Fruit fly (Drosophila melanogaster) whole organism, embryonic: ENCODE results near the gene Or7a.

Experiments used
- Antp ChIP-seq: fragments of 200-800 bp; sonication (Bioruptor generic); optimal IDR thresholded peaks from 3 replicates; lab custom pipeline; 2016; ENCODE audit warnings: missing biosample characterization, missing genetic modification characterization
- Blimp-1 ChIP-seq: fragments of 200-800 bp; sonication (Bioruptor generic); optimal IDR thresholded peaks from 3 replicates; lab custom pipeline; 2018; ENCODE audit warnings: missing biosample characterization, missing genetic modification characterization, mild to moderate bottlenecking, moderate library complexity, missing genetic modification reagents
- CG10366 ChIP-seq: fragments of 200-800 bp; sonication (Bioruptor generic); IDR thresholded peaks from 2 replicates; pipeline ENCODE4 v1.3.6; 2022; ENCODE audit warnings: missing biosample characterization, missing genetic modification characterization
- CG10543 ChIP-seq: fragments of 200-800 bp; sonication (Bioruptor generic); optimal IDR thresholded peaks from 3 replicates; lab custom pipeline; 2017; ENCODE audit warnings: missing biosample characterization, mild to moderate bottlenecking, missing genetic modification characterization, moderate library complexity
- CG11695 ChIP-seq: fragments of 200-800 bp; sonication (Bioruptor generic); IDR thresholded peaks from 3 replicates; pipeline ENCODE4 v1.3.6; 2022; ENCODE audit warnings: missing biosample characterization, missing genetic modification characterization
- CG12769 ChIP-seq: fragments of 200-800 bp; sonication (Bioruptor generic); optimal IDR thresholded peaks from 2 replicates; lab custom pipeline; 2019; ENCODE audit warnings: missing biosample characterization, mild to moderate bottlenecking, missing genetic modification characterization, moderate library complexity
- CG13296 ChIP-seq: fragments of 200-800 bp; sonication (Bioruptor generic); optimal IDR thresholded peaks from 3 replicates; lab custom pipeline; 2018; ENCODE audit warnings: missing biosample characterization, mild to moderate bottlenecking, missing genetic modification characterization
- CG17385 ChIP-seq: fragments of 200-800 bp; sonication (Bioruptor generic); optimal IDR thresholded peaks from 3 replicates; lab custom pipeline; 2018; ENCODE audit warnings: missing biosample characterization, mild to moderate bottlenecking, missing genetic modification characterization
- CG2678 ChIP-seq: fragments of 200-800 bp; sonication (Bioruptor generic); optimal IDR thresholded peaks from 3 replicates; lab custom pipeline; 2019; ENCODE audit warnings: missing biosample characterization, mild to moderate bottlenecking, missing genetic modification characterization, moderate library complexity
- CG31441 ChIP-seq: fragments of 200-800 bp; sonication (Bioruptor generic); IDR thresholded peaks from 2 replicates; pipeline ENCODE4 v1.3.6; 2022; ENCODE audit warnings: missing biosample characterization, missing genetic modification characterization
- CG34422 ChIP-seq: fragments of 200-800 bp; sonication (Bioruptor generic); IDR thresholded peaks from 3 replicates; pipeline ENCODE4 v1.3.6; 2022; ENCODE audit warnings: missing biosample characterization, missing genetic modification characterization
- CG6175 ChIP-seq: fragments of 200-800 bp; sonication (Bioruptor generic); IDR thresholded peaks from 3 replicates; pipeline ENCODE4 v1.3.6; 2022; ENCODE audit warnings: missing biosample characterization, missing genetic modification characterization
- CG6689 ChIP-seq: fragments of 200-800 bp; sonication (Bioruptor generic); IDR thresholded peaks from 2 replicates; pipeline ENCODE4 v1.3.6; 2022; ENCODE audit warnings: missing biosample characterization, missing genetic modification characterization
- CG7839 ChIP-seq: fragments of 200-800 bp; sonication (Bioruptor generic); optimal IDR thresholded peaks from 3 replicates; lab custom pipeline; 2018; ENCODE audit warnings: missing biosample characterization, mild to moderate bottlenecking, missing genetic modification characterization, moderate library complexity
- CG9817 ChIP-seq: fragments of 200-800 bp; sonication (Bioruptor generic); optimal IDR thresholded peaks from 2 replicates; lab custom pipeline; 2018; ENCODE audit warnings: missing biosample characterization, mild to moderate bottlenecking, missing genetic modification characterization, moderate library complexity
- CoRest ChIP-seq: fragments of 200-800 bp; sonication (Bioruptor generic); optimal IDR thresholded peaks from 3 replicates; lab custom pipeline; 2018; ENCODE audit warnings: missing biosample characterization, mild to moderate bottlenecking, missing genetic modification characterization, moderate library complexity
- D19A ChIP-seq: fragments of 200-800 bp; optimal IDR thresholded peaks from 3 replicates; lab custom pipeline; 2019; ENCODE audit warnings: missing biosample characterization, mild to moderate bottlenecking, missing genetic modification characterization, moderate library complexity
- Drgx ChIP-seq: fragments of 200-800 bp; sonication (Bioruptor generic); IDR thresholded peaks from 2 replicates; pipeline ENCODE4 v1.3.6; 2022; ENCODE audit warnings: missing biosample characterization, missing genetic modification characterization
- Elba2 ChIP-seq: fragments of 200-800 bp; sonication (Bioruptor generic); optimal IDR thresholded peaks from 3 replicates; lab custom pipeline; 2016; ENCODE audit warnings: missing biosample characterization, missing genetic modification characterization
- HLHmδ ChIP-seq: fragments of 200-800 bp; sonication (Bioruptor generic); optimal IDR thresholded peaks from 2 replicates; lab custom pipeline; 2018; ENCODE audit warnings: missing biosample characterization, mild to moderate bottlenecking, missing genetic modification characterization, moderate library complexity
- HmgD ChIP-seq: fragments of 200-800 bp; sonication (Bioruptor generic); optimal IDR thresholded peaks from 3 replicates; lab custom pipeline; 2016; ENCODE audit warnings: missing biosample characterization, missing genetic modification characterization
- Hsf ChIP-seq: fragments of 200-800 bp; sonication (Bioruptor generic); optimal IDR thresholded peaks from 3 replicates; lab custom pipeline; 2016; ENCODE audit warnings: missing biosample characterization, missing genetic modification characterization
- Med ChIP-seq: fragments of 200-800 bp; sonication (Bioruptor generic); peaks from one replicate; lab custom pipeline; 2016; ENCODE audit warnings: missing biosample characterization, missing genetic modification characterization, mild to moderate bottlenecking, inconsistent platforms, moderate library complexity
- Meics ChIP-seq: fragments of 200-800 bp; sonication (Bioruptor generic); optimal IDR thresholded peaks from 2 replicates; lab custom pipeline; 2017; ENCODE audit warnings: missing biosample characterization, mild to moderate bottlenecking, missing genetic modification characterization
- Nf-YC ChIP-seq: fragments of 200-800 bp; optimal IDR thresholded peaks from 3 replicates; lab custom pipeline; 2019; ENCODE audit warnings: missing biosample characterization, mild to moderate bottlenecking, missing genetic modification characterization, moderate library complexity
- Pdp1 ChIP-seq, 2 experiments: fragments of 200-800 bp; sonication (Bioruptor generic); optimal IDR thresholded peaks; 3 replicates each; lab custom pipeline; 2016; ENCODE audit warnings: missing biosample characterization in 2 of 2, missing genetic modification characterization in 2 of 2, mild to moderate bottlenecking in 1 of 2, moderate library complexity in 1 of 2
- Ptx1 ChIP-seq: fragments of 200-800 bp; sonication (Bioruptor generic); IDR thresholded peaks from 2 replicates; pipeline ENCODE4 v1.3.6; 2022; ENCODE audit warnings: missing biosample characterization, missing genetic modification characterization
- Sox102F ChIP-seq: fragments of 200-800 bp; sonication (Bioruptor generic); optimal IDR thresholded peaks from 2 replicates; lab custom pipeline; 2018; ENCODE audit warnings: missing biosample characterization, mild to moderate bottlenecking, missing genetic modification characterization, moderate library complexity
- bsh ChIP-seq, 2 experiments: fragments of 200-800 bp; sonication (Bioruptor generic); optimal IDR thresholded peaks; 2 replicates each; lab custom pipeline; 2017 to 2018; ENCODE audit warnings: mild to moderate bottlenecking in 2 of 2, missing biosample characterization in 2 of 2, missing genetic modification characterization in 2 of 2, moderate library complexity in 1 of 2
- crol ChIP-seq: fragments of 200-800 bp; sonication (Bioruptor generic); IDR thresholded peaks from 2 replicates; pipeline ENCODE4 v1.3.6; 2022; ENCODE audit warnings: missing biosample characterization, missing genetic modification characterization
- cwo ChIP-seq: fragments of 200-800 bp; sonication (Bioruptor generic); optimal IDR thresholded peaks from 3 replicates; lab custom pipeline; 2017; ENCODE audit warnings: missing biosample characterization, missing genetic modification characterization, mild to moderate bottlenecking, moderate library complexity, missing genetic modification reagents
- dmrt99B ChIP-seq: fragments of 200-800 bp; sonication (Bioruptor generic); optimal IDR thresholded peaks from 2 replicates; lab custom pipeline; 2018; ENCODE audit warnings: missing biosample characterization, mild to moderate bottlenecking, missing genetic modification characterization, moderate library complexity
- en ChIP-seq: fragments of 200-800 bp; sonication (Bioruptor generic); optimal IDR thresholded peaks from 2 replicates; lab custom pipeline; 2016; ENCODE audit warnings: missing biosample characterization, missing genetic modification characterization
- gem ChIP-seq: fragments of 200-800 bp; sonication (Bioruptor generic); optimal IDR thresholded peaks from 2 replicates; lab custom pipeline; 2019; ENCODE audit warnings: missing biosample characterization, mild to moderate bottlenecking, missing genetic modification characterization, moderate library complexity
- grau ChIP-seq: fragments of 200-800 bp; optimal IDR thresholded peaks from 3 replicates; lab custom pipeline; 2019; ENCODE audit warnings: missing biosample characterization, mild to moderate bottlenecking, missing genetic modification characterization, moderate library complexity
- h ChIP-seq: fragments of >200 bp; optimal IDR thresholded peaks from 2 replicates; lab custom pipeline; 2017
- ham ChIP-seq: fragments of 200-800 bp; sonication (Bioruptor generic); IDR thresholded peaks from 2 replicates; pipeline ENCODE4 v1.3.6; 2022; ENCODE audit warnings: missing biosample characterization, missing genetic modification characterization
- ind ChIP-seq: fragments of 200-800 bp; sonication (Bioruptor generic); optimal IDR thresholded peaks from 3 replicates; lab custom pipeline; 2016; ENCODE audit warnings: missing biosample characterization, missing genetic modification characterization
- lab ChIP-seq: fragments of 200-800 bp; sonication (Bioruptor generic); optimal IDR thresholded peaks from 3 replicates; lab custom pipeline; 2017; ENCODE audit warnings: missing biosample characterization, missing genetic modification characterization, mild to moderate bottlenecking, moderate library complexity, missing genetic modification reagents
- lilli ChIP-seq: fragments of 200-800 bp; sonication (Bioruptor generic); optimal IDR thresholded peaks from 3 replicates; lab custom pipeline; 2016; ENCODE audit warnings: missing biosample characterization, missing genetic modification characterization
- pan ChIP-seq, 4 experiments: fragments of >200 bp in 3 of 4; fragments of 200-800 bp in 1 of 4; sonication (Bioruptor generic) in 1 of 4; optimal IDR thresholded peaks in 3 of 4; IDR thresholded peaks in 1 of 4; 2 replicates each; pipeline versions ENCODE4 v1.3.6 to Lab custom; 2017 to 2022; ENCODE audit warnings: missing biosample characterization in 2 of 4, missing genetic modification characterization in 2 of 4, mixed read lengths in 1 of 4
- phol ChIP-seq: fragments of 200-800 bp; sonication (Bioruptor generic); optimal IDR thresholded peaks from 3 replicates; lab custom pipeline; 2018; ENCODE audit warnings: missing biosample characterization, mild to moderate bottlenecking, missing genetic modification characterization, moderate library complexity
- ro ChIP-seq: fragments of 200-800 bp; sonication (Bioruptor generic); IDR thresholded peaks from 2 replicates; pipeline ENCODE4 v1.3.6; 2022; ENCODE audit warnings: missing biosample characterization, missing genetic modification characterization
- row ChIP-seq: fragments of 200-800 bp; sonication (Bioruptor generic); IDR thresholded peaks from 3 replicates; pipeline ENCODE4 v1.3.6; 2022; ENCODE audit warnings: missing biosample characterization, missing genetic modification characterization
- sisA ChIP-seq: fragments of 200-800 bp; sonication (Bioruptor generic); IDR thresholded peaks from 2 replicates; pipeline ENCODE4 v1.3.6; 2022; ENCODE audit warnings: missing biosample characterization, missing genetic modification characterization
- slp2 ChIP-seq: fragments of 200-800 bp; sonication (Bioruptor generic); optimal IDR thresholded peaks from 2 replicates; lab custom pipeline; 2016; ENCODE audit warnings: missing biosample characterization, missing genetic modification characterization
- sr ChIP-seq: fragments of 200-800 bp; sonication (Bioruptor generic); IDR thresholded peaks from 3 replicates; pipeline ENCODE4 v1.3.6; 2022; ENCODE audit warnings: missing biosample characterization, missing genetic modification characterization
- unpg ChIP-seq: fragments of 200-800 bp; sonication (Bioruptor generic); optimal IDR thresholded peaks from 3 replicates; lab custom pipeline; 2018; ENCODE audit warnings: missing biosample characterization, mild to moderate bottlenecking, missing genetic modification characterization, moderate library complexity
- yki ChIP-seq: fragments of >200 bp; optimal IDR thresholded peaks from 3 replicates; lab custom pipeline; 2018

Or7a gene

DNA sequence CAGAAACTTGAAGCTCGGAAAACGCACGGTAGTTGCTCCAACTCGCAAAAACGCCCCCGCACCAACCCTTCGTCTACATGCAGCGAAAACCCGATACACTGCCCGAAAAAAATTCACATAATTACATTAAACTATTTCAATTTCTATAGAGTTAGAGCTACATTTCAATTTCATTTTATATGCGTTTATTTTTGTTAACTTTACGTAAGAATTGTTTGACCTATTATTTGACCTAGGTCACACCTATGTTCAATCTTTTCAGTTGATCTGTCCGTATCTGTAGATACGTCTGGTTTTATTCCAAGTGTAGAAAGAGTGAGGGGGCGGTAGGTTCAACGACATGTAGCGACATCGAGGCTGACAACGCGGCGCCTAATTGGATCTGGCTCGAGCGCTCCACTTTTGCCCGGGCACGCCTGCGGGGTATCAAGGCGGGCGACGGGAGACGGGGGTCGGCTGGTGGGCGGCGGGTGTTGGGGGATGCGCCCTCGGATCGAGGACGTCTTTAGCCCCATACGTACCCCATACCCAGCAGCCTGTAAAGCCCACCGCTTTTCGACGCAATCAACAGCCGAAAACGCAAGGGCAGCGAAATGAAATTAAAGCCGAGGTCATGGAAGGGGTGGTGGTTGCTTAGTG lies 37.3 kb upstream of the Or7a start (continued):
- TF ChIP-seq sisA (0 out of 2 replicates have a peak, but pooled peaks have one; percentile 7), CG10543 (GFP tag; lab: Kevin White, UChicago) (peak; percentile 33), Meics (GFP tag; lab: Kevin White, UChicago) (peak; percentile 21), Sox102F (GFP tag; lab: Kevin White, UChicago) (peak; percentile 25), ro (GFP tag; lab: Robert Waterston, UW) (no peak), CG2678 (tag; lab: Kevin White, UChicago) (peak; percentile 64), CG9817 (tag; lab: Kevin White, UChicago) (peak; percentile 4), Nf-YC (peak; percentile 14), Antp (peak; percentile 4), CG34422 (0 out of 3 replicates have a peak, but pooled peaks have one; percentile 28), CG6689 (0 out of 2 replicates have a peak, but pooled peaks have one; percentile 33), crol (peak; percentile 62; the same call in 1 of the 2 replicates), CG6175 (GFP tag; lab: Robert Waterston, UW) (no peak), gem (peak; percentile 56), HLHmδ (no peak), CG31441 (GFP tag; lab: Robert Waterston, UW) (0 out of 2 replicates have a peak, but pooled peaks have one; percentile 24), D19A (tag; lab: Kevin White, UChicago) (peak; percentile 3), ham (GFP tag; lab: Robert Waterston, UW) (no peak), Elba2 (GFP tag; lab: Kevin White, UChicago) (no peak), Hsf (GFP tag; lab: Kevin White, UChicago) (peak; percentile 10), ind (peak; percentile 25), CoRest (tag; lab: Kevin White, UChicago) (peak; percentile 20), phol (tag; lab: Kevin White, UChicago) (peak; percentile 12), CG7839 (tag; lab: Kevin White, UChicago) (peak; percentile 45), h (lab: Kevin White, UChicago) (no peak), grau (tag; lab: Kevin White, UChicago) (peak; percentile 34), lab (GFP tag; lab: Kevin White, UChicago) (peak; percentile 48), Ptx1 (GFP tag; lab: Robert Waterston, UW) (peak; percentile 38; the same call in 1 of the 2 replicates), Pdp1 (GFP tag; optimal IDR thresholded peaks at IDR 0.05; lab: Kevin White, UChicago) (peak in 1 of 2 experiments; percentile 21), cwo (GFP tag; lab: Kevin White, UChicago) (peak; percentile 43), sr (GFP tag; lab: Robert Waterston, UW) (0 out of 3 replicates have a peak, but pooled peaks have one; percentile 23), yki (no peak), row (GFP tag; lab: Robert Waterston, UW) (peak; percentile 63), slp2 (GFP tag; lab: Kevin White, UChicago) (no peak), CG11695 (peak; percentile 65), Med (peak; percentile 77), bsh (GFP tag; optimal IDR thresholded peaks at IDR 0.05; lab: Kevin White, UChicago) (peak in 1 of 2 experiments; percentile 12), en (GFP tag; lab: Kevin White, UChicago) (no peak), CG12769 (tag; lab: Kevin White, UChicago) (peak; percentile 42), Blimp-1 (GFP tag; lab: Kevin White, UChicago) (peak; percentile 29), CG10366 (GFP tag; lab: Robert Waterston, UW) (peak; percentile 24; the same call in 1 of the 2 replicates), lilli (peak; percentile 4), Drgx (GFP tag; lab: Robert Waterston, UW) (peak; percentile 53), dmrt99B (peak; percentile 54), unpg (GFP tag; lab: Kevin White, UChicago) (peak; percentile 27), CG17385 (peak; percentile 2), pan (optimal IDR thresholded peaks at IDR 0.05; lab: Kevin White, UChicago) (no peak), pan (GFP tag; optimal IDR thresholded peaks at IDR 0.05 in 1 of 2, IDR thresholded peaks at IDR 0.05 in 1 of 2) (peak in 1 of 2 experiments; percentile 57), CG13296 (GFP tag; lab: Kevin White, UChicago) (no peak), HmgD (no peak)
